Fruit fly (Drosophila melanogaster): ENCODE measurements around the gene CG11586.

CG11586 gene

DNA sequence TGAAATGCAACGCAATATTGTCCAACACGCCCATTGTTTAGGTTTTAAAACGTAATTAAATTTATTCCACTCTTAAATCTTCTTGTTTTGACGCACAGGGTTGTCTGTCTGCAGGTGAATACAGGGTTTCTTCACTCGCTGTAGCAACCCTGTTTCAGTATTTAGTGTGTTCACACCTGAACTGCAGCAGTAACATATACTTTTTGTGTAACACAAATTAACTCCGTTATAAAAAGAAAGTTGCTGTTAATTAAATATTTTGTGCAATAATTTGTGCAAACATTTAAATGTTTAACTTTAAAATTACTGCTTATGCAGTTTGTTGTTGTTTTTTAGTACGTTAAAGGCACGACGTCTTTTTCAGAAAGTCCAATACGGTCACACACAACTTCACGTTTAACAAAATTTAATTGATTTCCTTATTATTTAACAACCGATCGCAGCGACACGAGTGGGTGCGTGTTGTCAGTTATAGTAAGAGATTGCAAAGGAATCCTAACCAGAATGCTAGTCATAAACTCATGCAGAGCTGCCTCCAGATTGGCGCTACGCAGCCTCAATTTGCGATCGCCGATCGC lies 29.9 kb upstream of the CG11586 start, which contains the start of the genes CG15012 and Fdx2 (continued):
- no peak for TF ChIP-seq Adf1 (GFP tag; IDR thresholded peaks at IDR 0.05)
- TF ChIP-seq Pdp1 (GFP tag; optimal IDR thresholded peaks at IDR 0.05) = peak in 1 of 2 experiments; percentile 82
- TF ChIP-seq chif (GFP tag; optimal IDR thresholded peaks at IDR 0.05) = peak in 1 of 2 experiments; percentile 21
- TF ChIP-seq hkb (optimal IDR thresholded peaks at IDR 0.05) = no peak
- no peak for TF ChIP-seq hkb (GFP tag; IDR thresholded peaks at IDR 0.05)
- no peak for TF ChIP-seq cad (GFP tag; optimal IDR thresholded peaks at IDR 0.05)
- TF ChIP-seq CG33213 (GFP tag; optimal IDR thresholded peaks at IDR 0.05) = peak; percentile 61
- TF ChIP-seq CG1647 (GFP tag; optimal IDR thresholded peaks at IDR 0.05) = peak; percentile 37
- TF ChIP-seq pros (GFP tag; optimal IDR thresholded peaks at IDR 0.05) = no peak
- TF ChIP-seq croc (GFP tag; conservative IDR thresholded peaks at IDR 0.05) = no peak
- TF ChIP-seq HLH54F (GFP tag; optimal IDR thresholded peaks at IDR 0.05) = peak; percentile 22
- peak; percentile 46 for TF ChIP-seq Lhr (GFP tag; optimal IDR thresholded peaks at IDR 0.05)
- TF ChIP-seq CG13775 (GFP tag; optimal IDR thresholded peaks at IDR 0.05) = peak; percentile 24
- no peak for TF ChIP-seq prd (optimal IDR thresholded peaks at IDR 0.05)
- TF ChIP-seq prd (GFP tag; IDR thresholded peaks at IDR 0.05) = peak; percentile 27; the same call in 1 of the 3 replicates
- peak; percentile 64 for TF ChIP-seq CG17829 (tag; optimal IDR thresholded peaks at IDR 0.05)
- TF ChIP-seq hb (GFP tag; IDR thresholded peaks at IDR 0.05; ENCODE audit: partially characterized antibody) = no peak
- no peak for TF ChIP-seq CG11723 (GFP tag; optimal IDR thresholded peaks at IDR 0.05)
- peak; percentile 46 for TF ChIP-seq CG2120 (GFP tag; optimal IDR thresholded peaks at IDR 0.05)
- peak; percentile 23 for TF ChIP-seq NC2β (GFP tag; optimal IDR thresholded peaks at IDR 0.05)
- peak; percentile 12 to 15 for TF ChIP-seq tll (GFP tag; optimal IDR thresholded peaks at IDR 0.05)
- TF ChIP-seq CG17361 (GFP tag; IDR thresholded peaks at IDR 0.05) = peak; percentile 54; the same call in 2 of the 3 replicates
- no peak for TF ChIP-seq CG1233 (GFP tag; optimal IDR thresholded peaks at IDR 0.05)
- peak in 1 of 2 experiments; percentile 1 for TF ChIP-seq bsh (GFP tag; optimal IDR thresholded peaks at IDR 0.05)
- peak; percentile 37 for TF ChIP-seq Dad (GFP tag; optimal IDR thresholded peaks at IDR 0.05)
- no peak for TF ChIP-seq CG8765 (GFP tag; IDR thresholded peaks at IDR 0.05)
- TF ChIP-seq sens (GFP tag) = peak; percentile 89
- no peak for TF ChIP-seq CG2889 (GFP tag; IDR thresholded peaks at IDR 0.05)
- TF ChIP-seq CG13624 (GFP tag; optimal IDR thresholded peaks at IDR 0.05) = peak; percentile 48

DNA sequence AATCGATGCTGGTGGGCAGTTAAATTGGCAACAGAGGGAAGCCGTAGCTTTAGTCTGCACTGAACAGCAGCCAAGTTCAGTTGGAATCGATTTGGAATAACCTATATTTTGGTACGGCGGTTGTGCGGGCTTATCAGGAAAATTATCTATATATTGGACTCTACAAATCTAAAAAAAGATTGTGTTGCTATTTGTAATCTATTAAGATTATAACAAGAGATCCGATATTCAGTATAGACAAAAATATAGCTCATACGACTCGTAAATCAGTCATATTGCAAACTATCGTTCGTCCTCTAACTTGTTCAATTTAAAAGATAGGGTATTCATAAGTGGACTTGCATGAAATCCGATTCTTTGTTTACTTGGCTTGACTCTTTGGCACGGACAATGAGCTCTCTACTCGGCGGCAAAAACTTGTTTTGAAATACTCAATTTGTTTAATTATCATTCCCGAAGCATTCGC lies 26.4 kb upstream of the CG11586 start, which contains the start of gene Hexo1:
TSS of gene Hexo1 (plus strand) at position 51 of the 466 bp plus-strand sequence.
- TF ChIP-seq Bgb (GFP tag; IDR thresholded peaks at IDR 0.05; ENCODE audit: partially characterized antibody) (no peak), caup (GFP tag; optimal IDR thresholded peaks at IDR 0.05; ENCODE audit: severe bottlenecking) (peak; percentile 29), CG12219 (GFP tag; optimal IDR thresholded peaks at IDR 0.05) (peak; percentile 34), CG30431 (GFP tag; optimal IDR thresholded peaks at IDR 0.05) (no peak), Nf-YC (tag; optimal IDR thresholded peaks at IDR 0.05) (peak; percentile 0), CG18599 (GFP tag; optimal IDR thresholded peaks at IDR 0.05) (no peak), CG1792 (GFP tag; optimal IDR thresholded peaks at IDR 0.05) (no peak), HmgD (GFP tag; optimal IDR thresholded peaks at IDR 0.05) (no peak), CHES-1-like (GFP tag; optimal IDR thresholded peaks at IDR 0.05) (no peak), nmo (GFP tag; optimal IDR thresholded peaks at IDR 0.05) (peak; percentile 35), Fer3 (tag; optimal IDR thresholded peaks at IDR 0.05) (peak; percentile 25), CG12155 (GFP tag; optimal IDR thresholded peaks at IDR 0.05) (no peak), Atf-2 (GFP tag; optimal IDR thresholded peaks at IDR 0.05) (no peak), cg (GFP tag; optimal IDR thresholded peaks at IDR 0.05) (no peak), CG2712 (tag; optimal IDR thresholded peaks at IDR 0.05) (peak; percentile 38), cas (GFP tag; IDR thresholded peaks at IDR 0.05) (no peak), emc (GFP tag; optimal IDR thresholded peaks at IDR 0.05) (no peak), unc-4 (GFP tag; IDR thresholded peaks at IDR 0.05; ENCODE audit: partially characterized antibody) (no peak), YL-1 (GFP tag; optimal IDR thresholded peaks at IDR 0.05) (no peak), Xrp1 (GFP tag; IDR thresholded peaks at IDR 0.05) (peak; percentile 27; the same call in 1 of the 2 replicates), Atf6 (GFP tag; IDR thresholded peaks at IDR 0.05) (no peak), ac (GFP tag; optimal IDR thresholded peaks at IDR 0.05) (no peak)

Measured in whole organism, embryonic.